Worm (Caenorhabditis elegans) whole organism, L2 larva: Measurements from ENCODE around the gene smvt-1.

Experiments used
- ZK546.5 ChIP-seq: sonication (generic microtip); optimal IDR thresholded peaks from 2 replicates; lab custom pipeline; 2017; ENCODE audit warnings: missing biosample characterization, missing genetic modification characterization
- ama-1 ChIP-seq: fragments of 150-350 bp; optimal IDR thresholded peaks from 2 replicates; lab custom pipeline; 2018; ENCODE audit warnings: inconsistent platforms
- elt-3 ChIP-seq: sonication (generic microtip); optimal IDR thresholded peaks from 2 replicates; lab custom pipeline; 2017; ENCODE audit warnings: missing biosample characterization, missing genetic modification characterization
- lin-13 ChIP-seq: fragments of 150-350 bp; optimal IDR thresholded peaks from 2 replicates; lab custom pipeline; 2014; ENCODE audit warnings: missing biosample characterization, missing genetic modification reagents, missing genetic modification characterization
- lsy-2 ChIP-seq, 2 experiments: fragments of 150-350 bp in 1 of 2; sonication (generic microtip) in 1 of 2; optimal IDR thresholded peaks; 2 replicates each; lab custom pipeline; 2014 to 2017; ENCODE audit warnings: missing biosample characterization in 2 of 2, missing genetic modification characterization in 2 of 2
- nhr-237 ChIP-seq: fragments of 150-350 bp; optimal IDR thresholded peaks from 2 replicates; lab custom pipeline; 2014; ENCODE audit warnings: missing biosample characterization, missing genetic modification characterization
- unc-62 ChIP-seq: fragments of 150-350 bp; optimal IDR thresholded peaks from 2 replicates; lab custom pipeline; 2014; ENCODE audit warnings: missing biosample characterization, missing genetic modification reagents, missing genetic modification characterization

ce11 chrX:2497816-2498215, 51.0 kb downstream of the smvt-1 start:
- no peak for TF ChIP-seq elt-3 (tag; lab: Kevin White, UChicago)
- no peak for TF ChIP-seq lin-13
- no peak for TF ChIP-seq ZK546.5 (tag; lab: Kevin White, UChicago)
- no peak for TF ChIP-seq ama-1 (lab: Kevin White, UChicago)
- TF ChIP-seq lsy-2 (tag; optimal IDR thresholded peaks at IDR 0.05; lab: Kevin White, UChicago): no peak
- TF ChIP-seq nhr-237: no peak
- no peak for TF ChIP-seq unc-62 (GFP tag; lab: Kevin White, UChicago)
